Fruit fly (Drosophila melanogaster): ENCODE measurements around the gene CG3527.

The CG3527 gene

DNA sequence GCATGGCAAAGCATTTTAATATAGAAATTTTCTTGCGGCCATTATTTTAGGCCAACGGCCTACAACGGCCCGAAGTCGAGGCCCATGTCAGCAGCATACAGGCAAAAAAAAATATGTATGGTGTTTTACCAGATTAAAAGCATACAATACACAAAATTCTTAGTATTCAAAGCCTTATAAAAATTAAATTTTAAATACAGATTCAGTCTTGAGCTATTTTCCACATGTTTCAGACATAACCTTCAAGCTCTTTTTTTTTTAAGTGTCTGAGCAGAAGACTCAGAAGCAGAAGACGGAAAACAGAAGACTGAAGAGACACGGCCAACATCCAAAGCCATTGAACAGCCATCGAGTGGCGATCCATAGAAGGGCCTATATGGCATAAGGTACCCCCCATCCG is 30.0 kb downstream of the CG3527 start (continued):
- TF ChIP-seq sc (optimal IDR thresholded peaks at IDR 0.05) = no peak
- TF ChIP-seq sc (GFP tag; optimal IDR thresholded peaks at IDR 0.05) = peak; percentile 25
- TF ChIP-seq CG17568 (GFP tag; optimal IDR thresholded peaks at IDR 0.05) = no peak
- no peak for TF ChIP-seq Aef1 (GFP tag; IDR thresholded peaks at IDR 0.05)
- no peak for TF ChIP-seq hkb (optimal IDR thresholded peaks at IDR 0.05)
- no peak for TF ChIP-seq hkb (GFP tag; IDR thresholded peaks at IDR 0.05)
- TF ChIP-seq Hr3 (GFP tag; optimal IDR thresholded peaks at IDR 0.05) = peak; percentile 20
- TF ChIP-seq CG10654 (GFP tag; optimal IDR thresholded peaks at IDR 0.05) = peak; percentile 11
- TF ChIP-seq MESR4 (GFP tag; optimal IDR thresholded peaks at IDR 0.05) = no peak
- TF ChIP-seq ssp (GFP tag; IDR thresholded peaks at IDR 0.05) = no peak
- TF ChIP-seq repo (GFP tag; optimal IDR thresholded peaks at IDR 0.05) = no peak
- TF ChIP-seq CG6683 (GFP tag; optimal IDR thresholded peaks at IDR 0.05) = no peak
- no peak for TF ChIP-seq Meics (GFP tag; optimal IDR thresholded peaks at IDR 0.05)
- TF ChIP-seq CG11723 (GFP tag; optimal IDR thresholded peaks at IDR 0.05) = no peak
- TF ChIP-seq CG16813 (GFP tag; IDR thresholded peaks at IDR 0.05; ENCODE audit: partially characterized antibody) = no peak
- TF ChIP-seq Hmx (GFP tag; optimal IDR thresholded peaks at IDR 0.05) = no peak
- TF ChIP-seq CG1233 (GFP tag; optimal IDR thresholded peaks at IDR 0.05) = peak; percentile 5
- no peak for TF ChIP-seq pfk (GFP tag; optimal IDR thresholded peaks at IDR 0.05)
- no peak for TF ChIP-seq CG13287 (GFP tag; IDR thresholded peaks at IDR 0.05; ENCODE audit: partially characterized antibody)
- no peak for TF ChIP-seq Fer2 (tag; optimal IDR thresholded peaks at IDR 0.05)
- TF ChIP-seq CG7963 (GFP tag; IDR thresholded peaks at IDR 0.05; ENCODE audit: partially characterized antibody) = no peak
- no peak for TF ChIP-seq Dek (tag; optimal IDR thresholded peaks at IDR 0.05)
- TF ChIP-seq ato (GFP tag; IDR thresholded peaks at IDR 0.05; ENCODE audit: partially characterized antibody) = no peak
- no peak for TF ChIP-seq Side (GFP tag; optimal IDR thresholded peaks at IDR 0.05)
- TF ChIP-seq crc (GFP tag; optimal IDR thresholded peaks at IDR 0.05) = no peak
- peak; percentile 28; the same call in 1 of the 3 replicates for TF ChIP-seq tgo (GFP tag; IDR thresholded peaks at IDR 0.05)
- TF ChIP-seq Hr78 (GFP tag; optimal IDR thresholded peaks at IDR 0.05) = no peak
- TF ChIP-seq CG4424 (GFP tag; optimal IDR thresholded peaks at IDR 0.05) = peak; percentile 39
- TF ChIP-seq CG11504 (tag; optimal IDR thresholded peaks at IDR 0.05) = peak; percentile 62
- TF ChIP-seq CG8765 (GFP tag; IDR thresholded peaks at IDR 0.05) = no peak
- peak; percentile 34 for TF ChIP-seq CG15696 (tag; optimal IDR thresholded peaks at IDR 0.05)
- peak; percentile 21 for TF ChIP-seq kni (GFP tag; optimal IDR thresholded peaks at IDR 0.05)
- no peak for TF ChIP-seq CG3281 (GFP tag; optimal IDR thresholded peaks at IDR 0.05)
- no peak for TF ChIP-seq dimm (GFP tag; IDR thresholded peaks at IDR 0.05)
- no peak for TF ChIP-seq CG6175 (GFP tag; IDR thresholded peaks at IDR 0.05)
- peak; percentile 79 for TF ChIP-seq CG10979 (tag; optimal IDR thresholded peaks at IDR 0.05)
- no peak for TF ChIP-seq Dad (GFP tag; optimal IDR thresholded peaks at IDR 0.05)
- peak; percentile 45 for TF ChIP-seq CG4820 (GFP tag; optimal IDR thresholded peaks at IDR 0.05)
- TF ChIP-seq Mes4 (GFP tag; optimal IDR thresholded peaks at IDR 0.05) = no peak
- TF ChIP-seq CG14441 (GFP tag; IDR thresholded peaks at IDR 0.05) = no peak
- TF ChIP-seq CG15011 (GFP tag; optimal IDR thresholded peaks at IDR 0.05) = no peak
- TF ChIP-seq br (optimal IDR thresholded peaks at IDR 0.05) = no peak
- TF ChIP-seq CG10565 (GFP tag; optimal IDR thresholded peaks at IDR 0.05) = no peak
- TF ChIP-seq CG8359 (GFP tag; optimal IDR thresholded peaks at IDR 0.05; ENCODE audit: borderline replicate concordance) = no peak
- TF ChIP-seq Oaz (GFP tag; IDR thresholded peaks at IDR 0.05) = no peak
- no peak for TF ChIP-seq CG34224 (GFP tag; IDR thresholded peaks at IDR 0.05; ENCODE audit: partially characterized antibody)
- TF ChIP-seq CG17186 (GFP tag; optimal IDR thresholded peaks at IDR 0.05) = no peak
- TF ChIP-seq CG34422 (GFP tag; IDR thresholded peaks at IDR 0.05) = peak; percentile 34; the same call in 1 of the 3 replicates
- no peak for TF ChIP-seq CG32532 (GFP tag; IDR thresholded peaks at IDR 0.05)
- peak; percentile 29 for TF ChIP-seq ATbp (GFP tag; optimal IDR thresholded peaks at IDR 0.05)
- no peak for TF ChIP-seq CG14014 (GFP tag; IDR thresholded peaks at IDR 0.05)
- TF ChIP-seq CG8478 (optimal IDR thresholded peaks at IDR 0.05) = no peak
